Fruit fly (Drosophila melanogaster) whole organism, embryonic: ENCODE measurements around the gene CG32432.
A peak's percentile ranks its signal among the peaks of the same experiment; 100 is the strongest.

ENCODE experiments used
- ATbp ChIP-seq: fragments of 200-800 bp; sonication (Bioruptor generic); optimal IDR thresholded peaks from 2 replicates; lab custom pipeline; 2017; ENCODE audit warnings: missing biosample characterization, mild to moderate bottlenecking, missing genetic modification characterization, missing genetic modification reagents
- Antp ChIP-seq: fragments of 200-800 bp; sonication (Bioruptor generic); optimal IDR thresholded peaks from 3 replicates; lab custom pipeline; 2016; ENCODE audit warnings: missing biosample characterization, missing genetic modification characterization
- Atf3 ChIP-seq: fragments of 200-800 bp; sonication (Bioruptor generic); optimal IDR thresholded peaks from 3 replicates; lab custom pipeline; 2016; ENCODE audit warnings: missing biosample characterization, missing genetic modification characterization
- Awh ChIP-seq: fragments of 200-800 bp; sonication (Bioruptor generic); IDR thresholded peaks from 2 replicates; pipeline ENCODE4, ENCODE4 v1.3.6; 2022; ENCODE audit warnings: missing biosample characterization, missing genetic modification characterization
- Blimp-1 ChIP-seq: fragments of 200-800 bp; sonication (Bioruptor generic); optimal IDR thresholded peaks from 3 replicates; lab custom pipeline; 2018; ENCODE audit warnings: missing biosample characterization, missing genetic modification characterization, mild to moderate bottlenecking, moderate library complexity, missing genetic modification reagents
- CG15073 ChIP-seq: fragments of 200-800 bp; sonication (Bioruptor generic); optimal IDR thresholded peaks from 2 replicates; lab custom pipeline; 2016; ENCODE audit warnings: missing biosample characterization, missing genetic modification characterization
- CG1529 ChIP-seq: fragments of 200-800 bp; sonication (Bioruptor generic); optimal IDR thresholded peaks from 3 replicates; lab custom pipeline; 2018; ENCODE audit warnings: missing biosample characterization, missing genetic modification characterization
- CG15601 ChIP-seq: fragments of 200-800 bp; sonication (Bioruptor generic); optimal IDR thresholded peaks from 3 replicates; lab custom pipeline; 2019; ENCODE audit warnings: missing biosample characterization, mild to moderate bottlenecking, missing genetic modification characterization, moderate library complexity
- CG17912 ChIP-seq: fragments of 200-800 bp; sonication (Bioruptor generic); optimal IDR thresholded peaks from 2 replicates; lab custom pipeline; 2018; ENCODE audit warnings: missing biosample characterization, mild to moderate bottlenecking, missing genetic modification characterization
- CG1832 ChIP-seq: fragments of 200-800 bp; sonication (Bioruptor generic); optimal IDR thresholded peaks from 2 replicates; lab custom pipeline; 2017; ENCODE audit warnings: missing biosample characterization, mild to moderate bottlenecking, missing genetic modification characterization, inconsistent platforms
- CG18476 ChIP-seq: fragments of 200-800 bp; sonication (Bioruptor generic); optimal IDR thresholded peaks from 2 replicates; lab custom pipeline; 2016; ENCODE audit warnings: missing biosample characterization, mild to moderate bottlenecking, missing genetic modification characterization
- CG3065 ChIP-seq: fragments of 200-800 bp; sonication (Bioruptor generic); optimal IDR thresholded peaks from 2 replicates; lab custom pipeline; 2016; ENCODE audit warnings: missing biosample characterization, missing genetic modification characterization
- CG31224 ChIP-seq: fragments of 200-800 bp; sonication (Bioruptor generic); IDR thresholded peaks from 2 replicates; pipeline ENCODE4 v1.3.6; 2022; ENCODE audit warnings: missing biosample characterization, missing genetic modification characterization
- CG34422 ChIP-seq: fragments of 200-800 bp; sonication (Bioruptor generic); IDR thresholded peaks from 3 replicates; pipeline ENCODE4 v1.3.6; 2022; ENCODE audit warnings: missing biosample characterization, missing genetic modification characterization
- CG3726 ChIP-seq: fragments of 200-800 bp; sonication (Bioruptor generic); IDR thresholded peaks from 3 replicates; pipeline ENCODE4, ENCODE4 v1.3.6; 2022; ENCODE audit warnings: missing biosample characterization, missing genetic modification characterization
- CG4404 ChIP-seq: fragments of 200-800 bp; sonication (Bioruptor generic); IDR thresholded peaks from 2 replicates; pipeline ENCODE4 v1.3.6; 2022; ENCODE audit warnings: missing biosample characterization, missing genetic modification characterization
- CG8290 ChIP-seq, 3 experiments: fragments of 200-800 bp; sonication (Bioruptor generic); optimal IDR thresholded peaks; 2 replicates each; lab custom pipeline; 2016 to 2019; ENCODE audit warnings: missing biosample characterization in 3 of 3, missing genetic modification characterization in 3 of 3, mild to moderate bottlenecking in 2 of 3, moderate library complexity in 1 of 3
- CG8765 ChIP-seq: fragments of 200-800 bp; sonication (Bioruptor generic); IDR thresholded peaks from 2 replicates; pipeline ENCODE4 v1.3.6; 2022; ENCODE audit warnings: missing biosample characterization, missing genetic modification characterization
- Dbx ChIP-seq: fragments of 200-800 bp; sonication (Bioruptor generic); IDR thresholded peaks from 3 replicates; pipeline ENCODE4 v1.3.6; 2022; ENCODE audit warnings: missing biosample characterization, missing genetic modification characterization
- Doc2 ChIP-seq: fragments of 200-800 bp; sonication (Bioruptor generic); IDR thresholded peaks from 2 replicates; pipeline ENCODE4 v1.3.6; 2022; ENCODE audit warnings: missing biosample characterization, missing genetic modification characterization
- E2f2 ChIP-seq: fragments of 200-800 bp; sonication (Bioruptor generic); IDR thresholded peaks from 2 replicates; pipeline ENCODE4 v1.3.6; 2022; ENCODE audit warnings: missing biosample characterization, missing genetic modification characterization
- Eip74EF ChIP-seq, 2 experiments: fragments of 200-800 bp in 1 of 2; fragments of >200 bp in 1 of 2; sonication (Bioruptor generic) in 1 of 2; optimal IDR thresholded peaks; 2 replicates each; lab custom pipeline; 2017 to 2019; ENCODE audit warnings: missing biosample characterization in 2 of 2, missing genetic modification characterization in 2 of 2, mild to moderate bottlenecking in 1 of 2, moderate library complexity in 1 of 2
- HLH3B ChIP-seq: fragments of 200-800 bp; sonication (Bioruptor generic); IDR thresholded peaks from 2 replicates; pipeline ENCODE4 v1.3.6; 2022; ENCODE audit warnings: missing biosample characterization, missing genetic modification characterization
- Lpt ChIP-seq: fragments of >200 bp; optimal IDR thresholded peaks from 2 replicates; lab custom pipeline; 2018; ENCODE audit warnings: missing biosample characterization, missing genetic modification characterization
- Max ChIP-seq: fragments of 200-800 bp; sonication (Bioruptor generic); optimal IDR thresholded peaks from 2 replicates; lab custom pipeline; 2016; ENCODE audit warnings: missing biosample characterization, mild to moderate bottlenecking, missing genetic modification characterization
- PHDP ChIP-seq: fragments of 200-800 bp; sonication (Bioruptor generic); optimal IDR thresholded peaks from 3 replicates; lab custom pipeline; 2018; ENCODE audit warnings: missing biosample characterization, mild to moderate bottlenecking, missing genetic modification characterization, moderate library complexity
- Ssrp ChIP-seq: fragments of 200-800 bp; sonication (Bioruptor generic); optimal IDR thresholded peaks from 2 replicates; lab custom pipeline; 2018; ENCODE audit warnings: missing biosample characterization, mild to moderate bottlenecking, missing genetic modification characterization, moderate library complexity
- Stat92E ChIP-seq, 3 experiments: fragments of >200 bp in 2 of 3; fragments of 200-800 bp in 1 of 3; sonication (Bioruptor generic) in 1 of 3; optimal IDR thresholded peaks; 2 replicates each; lab custom pipeline; 2017 to 2019; ENCODE audit warnings: missing biosample characterization in 3 of 3, missing genetic modification characterization in 3 of 3, mild to moderate bottlenecking in 1 of 3, moderate library complexity in 1 of 3
- YL-1 ChIP-seq: fragments of 200-800 bp; sonication (Bioruptor generic); optimal IDR thresholded peaks from 3 replicates; lab custom pipeline; 2017; ENCODE audit warnings: missing biosample characterization, mild to moderate bottlenecking, missing genetic modification characterization
- bab2 ChIP-seq: fragments of 200-800 bp; sonication (Bioruptor generic); optimal IDR thresholded peaks from 2 replicates; lab custom pipeline; 2016; ENCODE audit warnings: missing biosample characterization, missing genetic modification characterization
- cas ChIP-seq: fragments of 200-800 bp; sonication (Bioruptor generic); IDR thresholded peaks from 2 replicates; pipeline ENCODE4 v1.3.6; 2022; ENCODE audit warnings: missing biosample characterization, missing genetic modification characterization
- caup ChIP-seq: fragments of 200-800 bp; sonication (Bioruptor generic); optimal IDR thresholded peaks from 3 replicates; lab custom pipeline; 2017; ENCODE audit warnings: missing biosample characterization, mild to moderate bottlenecking, missing genetic modification characterization, moderate library complexity; ENCODE audit not compliant: severe bottlenecking
- chn ChIP-seq: fragments of 200-800 bp; sonication (Bioruptor generic); optimal IDR thresholded peaks from 2 replicates; lab custom pipeline; 2016; ENCODE audit warnings: missing biosample characterization, missing genetic modification characterization
- dysf ChIP-seq: fragments of 200-800 bp; sonication (Bioruptor generic); IDR thresholded peaks from 3 replicates; pipeline ENCODE4 v1.3.6; 2022; ENCODE audit warnings: missing biosample characterization, missing genetic modification characterization
- emc ChIP-seq: fragments of 200-800 bp; sonication (Bioruptor generic); optimal IDR thresholded peaks from 2 replicates; lab custom pipeline; 2016; ENCODE audit warnings: missing biosample characterization, missing genetic modification characterization
- ewg ChIP-seq: fragments of 200-800 bp; sonication (Bioruptor generic); optimal IDR thresholded peaks from 3 replicates; lab custom pipeline; 2017; ENCODE audit warnings: mild to moderate bottlenecking, missing biosample characterization, missing genetic modification reagents, missing genetic modification characterization
- fd3F ChIP-seq: fragments of 200-800 bp; sonication (Bioruptor generic); optimal IDR thresholded peaks from 2 replicates; lab custom pipeline; 2018; ENCODE audit warnings: missing biosample characterization, mild to moderate bottlenecking, missing genetic modification characterization, moderate library complexity
- grau ChIP-seq: fragments of 200-800 bp; optimal IDR thresholded peaks from 3 replicates; lab custom pipeline; 2019; ENCODE audit warnings: missing biosample characterization, mild to moderate bottlenecking, missing genetic modification characterization, moderate library complexity
- grn ChIP-seq: fragments of 200-800 bp; sonication (Bioruptor generic); optimal IDR thresholded peaks from 3 replicates; lab custom pipeline; 2017; ENCODE audit warnings: missing biosample characterization, missing genetic modification characterization
- hth ChIP-seq: fragments of >200 bp; optimal IDR thresholded peaks from 2 replicates; lab custom pipeline; 2017; ENCODE audit warnings: inconsistent platforms
- lilli ChIP-seq: fragments of 200-800 bp; sonication (Bioruptor generic); optimal IDR thresholded peaks from 3 replicates; lab custom pipeline; 2016; ENCODE audit warnings: missing biosample characterization, missing genetic modification characterization
- nerfin-1 ChIP-seq: fragments of 200-800 bp; sonication (Bioruptor generic); optimal IDR thresholded peaks from 3 replicates; lab custom pipeline; 2019; ENCODE audit warnings: missing biosample characterization, mild to moderate bottlenecking, missing genetic modification characterization, moderate library complexity
- nerfin-2 ChIP-seq: fragments of 200-800 bp; sonication (Bioruptor generic); IDR thresholded peaks from 2 replicates; pipeline ENCODE4 v1.3.6; 2022; ENCODE audit warnings: missing biosample characterization, missing genetic modification characterization; ENCODE audit not compliant: partially characterized antibody
- otp ChIP-seq: fragments of 200-800 bp; sonication (Bioruptor generic); IDR thresholded peaks from 3 replicates; pipeline ENCODE4, ENCODE4 v1.3.6; 2022; ENCODE audit warnings: missing biosample characterization, missing genetic modification characterization
- p53 ChIP-seq: fragments of 200-800 bp; sonication (Bioruptor generic); optimal IDR thresholded peaks from 2 replicates; lab custom pipeline; 2016; ENCODE audit warnings: missing biosample characterization, missing genetic modification characterization
- run ChIP-seq: fragments of 200-800 bp; sonication (Bioruptor generic); optimal IDR thresholded peaks from 3 replicates; lab custom pipeline; 2018; ENCODE audit warnings: missing biosample characterization, mild to moderate bottlenecking, missing genetic modification characterization
- ttk ChIP-seq: fragments of 200-800 bp; sonication (Bioruptor generic); IDR thresholded peaks from 2 replicates; pipeline ENCODE4 v2.1.2; 2022; ENCODE audit warnings: missing biosample characterization, missing genetic modification characterization
- tup ChIP-seq: fragments of 200-800 bp; sonication (Bioruptor generic); optimal IDR thresholded peaks from 2 replicates; lab custom pipeline; 2016; ENCODE audit warnings: missing biosample characterization, mild to moderate bottlenecking, missing genetic modification characterization, moderate library complexity
- wdn ChIP-seq: fragments of 200-800 bp; sonication (Bioruptor generic); IDR thresholded peaks from 2 replicates; pipeline ENCODE4 v1.3.6; 2022; ENCODE audit warnings: missing biosample characterization, missing genetic modification characterization
- wek ChIP-seq: fragments of 200-800 bp; sonication (Bioruptor generic); optimal IDR thresholded peaks from 3 replicates; lab custom pipeline; 2018; ENCODE audit warnings: missing biosample characterization, mild to moderate bottlenecking, missing genetic modification characterization, moderate library complexity

CG32432 gene

DNA sequence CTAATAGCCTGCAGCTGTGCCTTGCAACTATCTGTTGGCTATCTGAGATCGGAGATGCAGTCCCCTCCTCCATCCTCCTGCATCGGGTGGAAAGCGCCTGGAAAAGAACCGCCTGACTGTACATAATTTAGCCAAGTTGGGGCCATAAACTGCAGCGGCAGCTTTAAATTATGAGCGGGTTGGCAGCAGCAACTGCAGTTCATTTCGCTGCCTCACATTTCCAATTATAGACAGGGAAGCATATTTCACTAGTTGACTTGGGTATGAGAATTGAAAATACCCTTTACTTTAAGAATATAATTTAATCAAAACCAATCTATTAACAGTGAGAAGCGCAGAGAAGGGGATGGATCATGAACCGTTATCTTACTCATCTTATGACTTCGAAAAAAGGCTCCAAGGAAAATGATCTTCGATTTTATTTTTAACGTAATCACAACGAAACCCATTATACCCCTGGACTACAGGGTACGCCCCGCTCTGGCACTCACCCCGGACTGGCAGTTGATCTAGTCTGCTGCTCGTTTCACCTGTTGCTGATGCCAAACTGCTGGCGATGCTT is 38.1 kb upstream of the CG32432 start (continued):
- TF ChIP-seq PHDP (tag; lab: Kevin White, UChicago) (peak; percentile 32), CG1832 (GFP tag; lab: Kevin White, UChicago) (no peak), E2f2 (0 out of 2 replicates have a peak, but pooled peaks have one; percentile 26), Ssrp (tag; lab: Kevin White, UChicago) (peak; percentile 67), Antp (GFP tag; lab: Kevin White, UChicago) (peak; percentile 2), nerfin-1 (tag; lab: Kevin White, UChicago) (peak; percentile 9), Blimp-1 (GFP tag; lab: Kevin White, UChicago) (peak; percentile 69), CG3065 (GFP tag; lab: Kevin White, UChicago) (no peak), ewg (GFP tag; lab: Kevin White, UChicago) (peak; percentile 20), grau (tag; lab: Kevin White, UChicago) (peak; percentile 51), lilli (GFP tag; lab: Kevin White, UChicago) (peak; percentile 42), chn (peak; percentile 54), CG15601 (tag; lab: Kevin White, UChicago) (peak; percentile 43), HLH3B (GFP tag; lab: Robert Waterston, UW) (peak; percentile 32; the same call in 1 of the 2 replicates), CG15073 (GFP tag; lab: Kevin White, UChicago) (no peak), CG34422 (GFP tag; lab: Robert Waterston, UW) (no peak), CG1529 (GFP tag; lab: Kevin White, UChicago) (peak; percentile 38), Awh (GFP tag; lab: Robert Waterston, UW) (0 out of 2 replicates have a peak, but pooled peaks have one; percentile 26), cas (GFP tag; lab: Robert Waterston, UW) (no peak), wek (GFP tag; lab: Kevin White, UChicago) (no peak), hth (no peak), p53 (GFP tag; lab: Kevin White, UChicago) (no peak), nerfin-2 (GFP tag; lab: Robert Waterston, UW) (no peak), YL-1 (no peak), CG4404 (GFP tag; lab: Robert Waterston, UW) (peak; percentile 75), caup (GFP tag; lab: Kevin White, UChicago) (no peak), Lpt (GFP tag; lab: Kevin White, UChicago) (no peak), ttk (no peak), Eip74EF (GFP tag; optimal IDR thresholded peaks at IDR 0.05; lab: Kevin White, UChicago) (no peak), Atf3 (peak; percentile 31), bab2 (GFP tag; lab: Kevin White, UChicago) (peak; percentile 34), Doc2 (GFP tag; lab: Robert Waterston, UW) (no peak), CG18476 (no peak), dysf (GFP tag; lab: Robert Waterston, UW) (peak; percentile 29; the same call in 1 of the 3 replicates), CG8290 (GFP tag; optimal IDR thresholded peaks at IDR 0.05; lab: Kevin White, UChicago) (no peak), CG8290 (tag; optimal IDR thresholded peaks at IDR 0.05; lab: Kevin White, UChicago) (no peak), Dbx (GFP tag; lab: Robert Waterston, UW) (no peak), emc (no peak), ATbp (peak; percentile 49), CG3726 (GFP tag; lab: Robert Waterston, UW) (0 out of 3 replicates have a peak, but pooled peaks have one; percentile 17), tup (no peak), CG8765 (GFP tag; lab: Robert Waterston, UW) (peak; percentile 23; the same call in 1 of the 2 replicates), otp (GFP tag; lab: Robert Waterston, UW) (peak; percentile 73; the same call in 2 of the 3 replicates), grn (GFP tag; lab: Kevin White, UChicago) (no peak), Stat92E (GFP tag; optimal IDR thresholded peaks at IDR 0.05; lab: Kevin White, UChicago) (no peak), fd3F (GFP tag; lab: Kevin White, UChicago) (no peak), Max (GFP tag; lab: Kevin White, UChicago) (no peak), CG31224 (no peak), CG17912 (GFP tag; lab: Kevin White, UChicago) (no peak), wdn (GFP tag; lab: Robert Waterston, UW) (no peak), run (tag; lab: Kevin White, UChicago) (no peak)
